Fruit fly (Drosophila melanogaster) whole organism, prepupa: Measurements from ENCODE around the gene CG34433.
A peak's percentile ranks its signal among the peaks of the same experiment; 100 is the strongest.

Experiments used
- Blimp-1 ChIP-seq: fragments of 200-800 bp; sonication (Bioruptor generic); optimal IDR thresholded peaks from 3 replicates; lab custom pipeline; 2017; ENCODE audit warnings: missing biosample characterization, missing genetic modification characterization, mild to moderate bottlenecking, moderate library complexity, missing genetic modification reagents
- CG10669 ChIP-seq: fragments of 200-800 bp; sonication (Bioruptor generic); optimal IDR thresholded peaks from 3 replicates; lab custom pipeline; 2018; ENCODE audit warnings: missing biosample characterization, mild to moderate bottlenecking, missing genetic modification characterization, moderate library complexity
- CG11762 ChIP-seq: fragments of 200-800 bp; sonication (Bioruptor generic); optimal IDR thresholded peaks from 3 replicates; lab custom pipeline; 2016; ENCODE audit warnings: missing biosample characterization, missing genetic modification characterization; ENCODE audit not compliant: insufficient read depth
- CG11902 ChIP-seq: fragments of 200-800 bp; sonication (Bioruptor generic); optimal IDR thresholded peaks from 3 replicates; lab custom pipeline; 2016; ENCODE audit warnings: missing biosample characterization, missing genetic modification characterization
- CG1621 ChIP-seq: fragments of 200-800 bp; sonication (Bioruptor generic); optimal IDR thresholded peaks from 3 replicates; lab custom pipeline; 2018; ENCODE audit warnings: missing biosample characterization, mild to moderate bottlenecking, missing genetic modification characterization
- CG3032 ChIP-seq: fragments of 200-800 bp; optimal IDR thresholded peaks from 2 replicates; lab custom pipeline; 2019; ENCODE audit warnings: missing biosample characterization, mild to moderate bottlenecking, missing genetic modification characterization, moderate library complexity
- CG31627 ChIP-seq: fragments of 200-800 bp; sonication (Bioruptor generic); optimal IDR thresholded peaks from 3 replicates; lab custom pipeline; 2016; ENCODE audit warnings: missing biosample characterization, missing genetic modification characterization
- CG6276 ChIP-seq: fragments of 200-800 bp; sonication (Bioruptor generic); optimal IDR thresholded peaks from 2 replicates; lab custom pipeline; 2017; ENCODE audit warnings: missing biosample characterization, mild to moderate bottlenecking, missing genetic modification characterization
- CG6808 ChIP-seq: fragments of 200-800 bp; sonication (Bioruptor generic); optimal IDR thresholded peaks from 3 replicates; lab custom pipeline; 2017; ENCODE audit warnings: missing biosample characterization, missing genetic modification characterization, mild to moderate bottlenecking, moderate library complexity, missing genetic modification reagents
- CG6854 ChIP-seq: fragments of 200-800 bp; sonication (Bioruptor generic); optimal IDR thresholded peaks from 2 replicates; lab custom pipeline; 2017; ENCODE audit warnings: missing biosample characterization, mild to moderate bottlenecking, missing genetic modification characterization
- CG7368 ChIP-seq: fragments of 200-800 bp; sonication (Bioruptor generic); optimal IDR thresholded peaks from 3 replicates; lab custom pipeline; 2016; ENCODE audit warnings: missing biosample characterization, missing genetic modification characterization
- CG8119 ChIP-seq: fragments of 200-800 bp; sonication (Bioruptor generic); IDR thresholded peaks from 3 replicates; pipeline ENCODE4 v1.3.6; 2022; ENCODE audit warnings: missing biosample characterization, missing genetic modification characterization
- CG8632 ChIP-seq: fragments of 200-800 bp; sonication (Bioruptor generic); optimal IDR thresholded peaks from 3 replicates; lab custom pipeline; 2016; ENCODE audit warnings: missing biosample characterization, missing genetic modification characterization
- CG9139 ChIP-seq: fragments of 200-800 bp; sonication (Bioruptor generic); optimal IDR thresholded peaks from 3 replicates; lab custom pipeline; 2017; ENCODE audit warnings: missing biosample characterization, mild to moderate bottlenecking, missing genetic modification characterization
- Eip75B ChIP-seq: fragments of 200-800 bp; sonication (Bioruptor generic); optimal IDR thresholded peaks from 3 replicates; lab custom pipeline; 2016; ENCODE audit warnings: missing biosample characterization, missing genetic modification characterization
- Eip78C ChIP-seq: fragments of 200-800 bp; sonication (Bioruptor generic); peaks from one replicate; lab custom pipeline; 2016; ENCODE audit warnings: missing biosample characterization, missing genetic modification characterization
- Eip93F ChIP-seq: fragments of 200-800 bp; sonication (Bioruptor generic); optimal IDR thresholded peaks from 2 replicates; lab custom pipeline; 2016; ENCODE audit warnings: missing biosample characterization, mild to moderate bottlenecking, missing genetic modification characterization
- Ets21C ChIP-seq: fragments of 200-800 bp; sonication (Bioruptor generic); optimal IDR thresholded peaks from 3 replicates; lab custom pipeline; 2016; ENCODE audit warnings: missing biosample characterization, missing genetic modification characterization
- Hr38 ChIP-seq: sonication (Bioruptor generic); optimal IDR thresholded peaks from 2 replicates; lab custom pipeline; 2016; ENCODE audit warnings: missing biosample characterization, missing genetic modification characterization
- Hr39 ChIP-seq: fragments of 200-800 bp; sonication (Bioruptor generic); optimal IDR thresholded peaks from 2 replicates; lab custom pipeline; 2016; ENCODE audit warnings: missing biosample characterization, missing genetic modification characterization
- Hr4 ChIP-seq: fragments of 200-800 bp; sonication (Bioruptor generic); optimal IDR thresholded peaks from 3 replicates; lab custom pipeline; 2016; ENCODE audit warnings: missing biosample characterization, missing genetic modification characterization
- Lpt ChIP-seq: fragments of 200-800 bp; sonication (Bioruptor generic); optimal IDR thresholded peaks from 3 replicates; lab custom pipeline; 2016; ENCODE audit warnings: missing biosample characterization, missing genetic modification characterization
- OdsH ChIP-seq: fragments of 200-800 bp; sonication (Bioruptor generic); optimal IDR thresholded peaks from 3 replicates; lab custom pipeline; 2016; ENCODE audit warnings: missing biosample characterization, missing genetic modification characterization
- Smox ChIP-seq: fragments of 200-800 bp; sonication (Bioruptor generic); optimal IDR thresholded peaks from 3 replicates; lab custom pipeline; 2016; ENCODE audit warnings: missing biosample characterization, missing genetic modification characterization
- Sox102F ChIP-seq: fragments of 200-800 bp; sonication (Bioruptor generic); optimal IDR thresholded peaks from 2 replicates; lab custom pipeline; 2016; ENCODE audit warnings: missing biosample characterization, mild to moderate bottlenecking, missing genetic modification characterization
- Sox14 ChIP-seq: fragments of 200-800 bp; sonication (Bioruptor generic); optimal IDR thresholded peaks from 3 replicates; lab custom pipeline; 2016; ENCODE audit warnings: missing biosample characterization, missing genetic modification characterization
- Sox15 ChIP-seq: fragments of 200-800 bp; sonication (Bioruptor generic); optimal IDR thresholded peaks from 3 replicates; lab custom pipeline; 2016; ENCODE audit warnings: missing biosample characterization, missing genetic modification characterization
- achi ChIP-seq: fragments of 200-800 bp; sonication (Bioruptor generic); optimal IDR thresholded peaks from 3 replicates; lab custom pipeline; 2016; ENCODE audit warnings: missing biosample characterization, missing genetic modification characterization
- acj6 ChIP-seq: fragments of 200-800 bp; sonication (Bioruptor generic); optimal IDR thresholded peaks from 3 replicates; lab custom pipeline; 2016; ENCODE audit warnings: missing biosample characterization, missing genetic modification characterization
- cyc ChIP-seq: fragments of 200-800 bp; sonication (Bioruptor generic); optimal IDR thresholded peaks from 3 replicates; lab custom pipeline; 2016; ENCODE audit warnings: missing biosample characterization, missing genetic modification characterization
- dac ChIP-seq: fragments of 200-800 bp; sonication (Bioruptor generic); optimal IDR thresholded peaks from 2 replicates; lab custom pipeline; 2017; ENCODE audit warnings: missing biosample characterization, mild to moderate bottlenecking, missing genetic modification characterization
- dsx ChIP-seq: fragments of 200-800 bp; optimal IDR thresholded peaks from 3 replicates; lab custom pipeline; 2019; ENCODE audit warnings: missing biosample characterization, mild to moderate bottlenecking, missing genetic modification characterization, moderate library complexity; ENCODE audit not compliant: poor library complexity, severe bottlenecking
- esn ChIP-seq: fragments of 200-800 bp; sonication (Bioruptor generic); optimal IDR thresholded peaks from 2 replicates; lab custom pipeline; 2016; ENCODE audit warnings: missing biosample characterization, mild to moderate bottlenecking, missing genetic modification characterization, moderate library complexity
- fd59A ChIP-seq: fragments of 200-800 bp; sonication (Bioruptor generic); optimal IDR thresholded peaks from 2 replicates; lab custom pipeline; 2017; ENCODE audit warnings: missing biosample characterization, mild to moderate bottlenecking, missing genetic modification characterization, missing genetic modification reagents
- fd85E ChIP-seq: fragments of 200-800 bp; sonication (Bioruptor generic); optimal IDR thresholded peaks from 3 replicates; lab custom pipeline; 2016; ENCODE audit warnings: missing biosample characterization, missing genetic modification characterization
- fkh ChIP-seq: fragments of 200-800 bp; sonication (Bioruptor generic); optimal IDR thresholded peaks from 3 replicates; lab custom pipeline; 2017; ENCODE audit warnings: missing biosample characterization, mild to moderate bottlenecking, missing genetic modification characterization, moderate library complexity
- lz ChIP-seq: fragments of 200-800 bp; sonication (Bioruptor generic); optimal IDR thresholded peaks from 3 replicates; lab custom pipeline; 2016; ENCODE audit warnings: missing biosample characterization, missing genetic modification characterization
- net ChIP-seq: fragments of 200-800 bp; sonication (Bioruptor generic); optimal IDR thresholded peaks from 3 replicates; lab custom pipeline; 2016; ENCODE audit warnings: missing biosample characterization, missing genetic modification characterization
- pdm3 ChIP-seq: fragments of 200-800 bp; sonication (Bioruptor generic); optimal IDR thresholded peaks from 3 replicates; lab custom pipeline; 2016; ENCODE audit warnings: missing biosample characterization, missing genetic modification characterization
- spab ChIP-seq: fragments of 200-800 bp; sonication (Bioruptor generic); optimal IDR thresholded peaks from 2 replicates; lab custom pipeline; 2017; ENCODE audit warnings: missing biosample characterization, mild to moderate bottlenecking, missing genetic modification characterization, missing genetic modification reagents
- svp ChIP-seq: fragments of 200-800 bp; sonication (Bioruptor generic); peaks from one replicate; lab custom pipeline; 2016; ENCODE audit warnings: missing biosample characterization, missing genetic modification characterization
- vri ChIP-seq: fragments of 200-800 bp; sonication (Bioruptor generic); optimal IDR thresholded peaks from 3 replicates; lab custom pipeline; 2016; ENCODE audit warnings: missing biosample characterization, mild to moderate bottlenecking, missing genetic modification characterization

The CG34433 gene

DNA sequence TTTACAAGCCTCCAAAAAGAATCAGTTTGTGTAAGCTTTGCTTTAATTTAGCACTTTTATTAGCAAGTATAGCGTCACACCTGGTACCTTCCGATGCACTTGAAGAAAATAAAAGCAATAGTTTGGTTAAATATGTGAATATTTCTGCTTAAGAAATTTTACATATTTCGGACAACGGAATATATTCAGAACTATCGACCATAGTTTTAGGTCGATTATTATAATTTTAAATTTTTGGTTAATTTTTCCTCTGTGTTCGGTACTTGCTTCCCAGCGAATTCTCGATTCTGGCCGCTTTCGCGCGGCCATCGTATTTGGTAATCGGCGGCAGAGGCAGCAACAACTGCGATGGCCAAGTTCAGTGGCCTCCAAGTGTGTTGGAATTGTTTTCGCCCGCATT, 39.9 kb downstream of the CG34433 start (continued):
- TF ChIP-seq Blimp-1 (GFP tag; lab: Kevin White, UChicago) (peak; percentile 47), Eip93F (GFP tag; lab: Kevin White, UChicago) (peak; percentile 49), pdm3 (peak; percentile 9), spab (GFP tag; lab: Kevin White, UChicago) (no peak), CG3032 (tag; lab: Kevin White, UChicago) (no peak), lz (GFP tag; lab: Kevin White, UChicago) (peak; percentile 74), achi (GFP tag; lab: Kevin White, UChicago) (peak; percentile 71), cyc (GFP tag; lab: Kevin White, UChicago) (peak; percentile 84), CG7368 (peak; percentile 15), Eip78C (peak; percentile 80), CG6276 (GFP tag; lab: Kevin White, UChicago) (peak; percentile 51), CG10669 (GFP tag; lab: Kevin White, UChicago) (peak; percentile 29), Hr4 (no peak), Lpt (GFP tag; lab: Kevin White, UChicago) (peak; percentile 39), CG6808 (GFP tag; lab: Kevin White, UChicago) (peak; percentile 16), net (GFP tag; lab: Kevin White, UChicago) (peak; percentile 35), OdsH (GFP tag; lab: Kevin White, UChicago) (peak; percentile 42), Hr38 (GFP tag; lab: Kevin White, UChicago) (no peak), dac (no peak), CG31627 (peak; percentile 68), CG11762 (GFP tag; lab: Kevin White, UChicago) (peak; percentile 11), Sox102F (GFP tag; lab: Kevin White, UChicago) (peak; percentile 60), Hr39 (GFP tag; lab: Kevin White, UChicago) (peak; percentile 61), svp (peak; percentile 83), vri (GFP tag; lab: Kevin White, UChicago) (no peak), esn (peak; percentile 77), CG9139 (GFP tag; lab: Kevin White, UChicago) (no peak), fd59A (GFP tag; lab: Kevin White, UChicago) (no peak)

DNA sequence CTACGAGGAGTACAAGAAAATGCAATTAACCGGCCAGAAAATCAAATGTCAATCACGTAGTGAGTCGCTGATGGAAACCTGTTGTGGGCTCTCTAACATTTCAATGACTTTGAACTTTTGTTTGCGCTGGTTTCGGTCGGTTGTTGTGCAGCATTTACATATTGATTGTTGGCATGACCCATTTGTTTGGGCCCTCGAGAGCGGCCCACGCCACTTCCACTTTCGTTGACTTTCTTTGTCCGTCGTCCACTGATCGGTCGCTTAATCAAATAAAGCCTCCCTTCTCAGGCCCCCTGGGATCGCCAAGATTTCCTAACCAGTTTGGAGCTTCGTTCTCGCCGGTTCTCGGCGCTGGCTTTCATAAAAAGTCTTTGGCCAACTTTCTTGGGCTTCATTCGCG, 40.5 kb downstream of the CG34433 start, which contains the start of gene Spn100A:
Spn100A (plus strand) TSS at position 392 of the 400 bp plus-strand sequence.
- peak; percentile 19 for TF ChIP-seq CG6854 (GFP tag; lab: Kevin White, UChicago)
- no peak for TF ChIP-seq achi (GFP tag; lab: Kevin White, UChicago)
- TF ChIP-seq acj6: no peak
- peak; percentile 48 for TF ChIP-seq Sox14 (GFP tag; lab: Kevin White, UChicago)
- TF ChIP-seq fkh: peak; percentile 34
- peak; percentile 99 for TF ChIP-seq Blimp-1 (GFP tag; lab: Kevin White, UChicago)
- TF ChIP-seq CG11902 (GFP tag; lab: Kevin White, UChicago): no peak
- TF ChIP-seq Sox102F (GFP tag; lab: Kevin White, UChicago): peak; percentile 24
- TF ChIP-seq Eip75B (GFP tag; lab: Kevin White, UChicago): peak; percentile 28
- peak; percentile 10 for TF ChIP-seq svp

DNA sequence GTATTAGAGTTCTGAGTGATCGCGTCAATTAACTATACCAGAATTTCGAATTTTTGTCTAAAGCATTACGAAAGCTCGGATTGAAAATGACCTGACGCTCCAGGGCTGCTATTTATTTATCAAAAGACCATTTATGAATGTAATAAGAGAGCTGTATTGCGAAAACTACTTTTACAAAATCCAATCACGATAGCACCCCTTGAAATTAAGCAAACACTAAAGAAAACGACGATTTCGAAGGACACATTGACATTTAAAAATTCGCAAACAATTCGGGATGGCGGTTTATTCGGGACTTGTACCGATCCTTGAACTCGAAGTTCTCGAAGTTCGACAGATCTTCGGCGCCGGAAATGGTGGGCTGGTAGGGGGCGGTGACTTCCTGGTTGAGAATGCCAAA, 45.6 kb downstream of the CG34433 start, which contains the start of gene CG12069:
CG12069 (minus strand) TSS at position 101 of the 400 bp plus-strand sequence.
- TF ChIP-seq CG8119 (GFP tag; lab: Robert Waterston, UW) (no peak), CG1621 (tag; lab: Kevin White, UChicago) (no peak), pdm3 (no peak), Hr39 (GFP tag; lab: Kevin White, UChicago) (no peak), achi (GFP tag; lab: Kevin White, UChicago) (no peak), fd85E (GFP tag; lab: Kevin White, UChicago) (no peak), Blimp-1 (GFP tag; lab: Kevin White, UChicago) (no peak), CG8632 (GFP tag; lab: Kevin White, UChicago) (no peak), Smox (GFP tag; lab: Kevin White, UChicago) (no peak), Sox102F (GFP tag; lab: Kevin White, UChicago) (no peak), Ets21C (GFP tag; lab: Kevin White, UChicago) (no peak), dsx (no peak), Sox14 (GFP tag; lab: Kevin White, UChicago) (no peak), fkh (no peak), CG6854 (GFP tag; lab: Kevin White, UChicago) (no peak), CG7368 (no peak), Eip78C (no peak), Sox15 (GFP tag; lab: Kevin White, UChicago) (no peak)
